Fruit fly (Drosophila melanogaster) whole organism, larva: ENCODE measurements around the gene mgr.

Experiments used
- noc ChIP-seq: fragments of 200-800 bp; sonication (Bioruptor generic); optimal IDR thresholded peaks from 3 replicates; lab custom pipeline; 2019; ENCODE audit warnings: missing biosample characterization, mild to moderate bottlenecking, missing genetic modification characterization, moderate library complexity

The mgr gene

dm6 chr3R:11418568-11418967 lies 8.9 kb upstream of the mgr start, which contains the start of the genes bumpel and CG45676:
TSS of gene bumpel (minus strand) at chr3R:11418668.
TSS of gene CG45676 (plus strand) at chr3R:11418885.
- TF ChIP-seq noc (tag; lab: Kevin White, UChicago): no peak

DNA sequence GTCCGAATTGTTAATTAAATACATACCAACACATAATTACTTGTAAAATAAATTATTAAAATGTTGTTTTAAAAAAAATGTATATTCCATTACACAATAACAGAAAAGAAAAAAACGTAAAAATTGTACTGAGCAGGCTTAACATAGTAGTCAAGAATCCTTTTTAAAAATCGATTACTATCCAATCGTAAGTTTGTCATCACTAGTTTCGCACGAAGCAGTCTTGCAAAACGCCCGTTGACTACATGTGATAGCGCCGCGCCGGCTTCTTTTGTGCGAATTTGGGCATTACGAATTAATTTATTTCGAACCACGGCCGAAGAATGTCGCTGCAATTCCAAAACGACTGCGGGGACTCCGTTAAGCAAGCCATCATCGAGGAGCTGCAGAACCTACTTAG lies 2.7 kb upstream of the mgr start, which contains the start of gene Ipo9:
Gene Ipo9, plus strand, starts transcription at position 152 of the 400 bp plus-strand sequence.
- TF ChIP-seq noc (tag; lab: Kevin White, UChicago): no peak

dm6 chr3R:11407733-11408134 lies 1.9 kb downstream of the mgr start, which contains the start of gene mRpL40:
TSS of gene mRpL40 (plus strand) at chr3R:11407918.
- TF ChIP-seq noc (tag; lab: Kevin White, UChicago): no peak

dm6 chr3R:11402894-11403293 lies 6.8 kb downstream of the mgr start:
- TF ChIP-seq noc (tag; lab: Kevin White, UChicago): no peak

DNA sequence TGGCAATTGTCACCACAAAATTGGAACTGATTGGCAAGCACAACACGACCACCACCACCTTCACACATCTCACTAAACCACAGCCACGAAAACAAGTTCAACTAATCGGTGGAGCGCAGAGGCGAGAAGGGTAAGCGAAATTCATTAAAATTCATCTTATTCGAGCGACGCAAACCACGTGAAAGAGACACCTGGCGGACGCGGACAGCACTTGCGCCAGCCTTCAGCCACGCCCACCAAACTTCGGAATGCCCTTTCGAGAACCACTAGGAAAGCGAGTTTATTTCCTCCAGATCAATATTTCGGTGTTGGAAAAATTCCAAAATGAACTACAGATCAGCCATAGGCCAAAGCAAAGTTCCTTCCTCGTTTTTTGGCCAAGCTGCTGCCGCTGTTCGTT lies 14.1 kb downstream of the mgr start:
- TF ChIP-seq noc (tag; lab: Kevin White, UChicago): no peak

- TF ChIP-seq noc (tag; lab: Kevin White, UChicago): no peak
Measured at dm6 chr3R:11393896-11394295, 15.8 kb downstream of the mgr start.

DNA sequence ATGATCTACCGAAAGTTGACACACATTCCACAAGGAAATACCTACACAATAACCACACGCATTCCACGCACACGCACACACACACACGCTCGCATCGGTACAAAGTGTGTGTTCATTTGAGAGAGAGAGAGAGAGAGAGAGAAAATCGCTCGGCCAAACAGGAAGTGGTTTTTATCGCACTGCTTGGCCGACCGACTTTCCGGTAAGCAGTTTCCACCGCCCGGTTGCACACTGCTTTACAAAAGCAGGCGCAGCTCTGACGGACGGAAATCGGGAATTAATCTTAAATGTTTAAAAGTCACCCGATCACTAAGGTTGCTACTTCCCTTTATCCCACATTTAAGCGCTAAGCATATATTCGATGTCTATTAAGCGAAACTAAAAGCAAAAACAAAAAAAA lies 16.9 kb downstream of the mgr start:
- TF ChIP-seq noc (tag; lab: Kevin White, UChicago): no peak

- no peak for TF ChIP-seq noc (tag; lab: Kevin White, UChicago)
Measured at dm6 chr3R:11378564-11379112, 31.0 kb downstream of the mgr start.

- TF ChIP-seq noc (tag; lab: Kevin White, UChicago): no peak
Measured at dm6 chr3R:11375142-11375541, 34.5 kb downstream of the mgr start.

dm6 chr3R:11372053-11373016 lies 37.3 kb downstream of the mgr start:
- no peak for TF ChIP-seq noc (tag; lab: Kevin White, UChicago)

DNA sequence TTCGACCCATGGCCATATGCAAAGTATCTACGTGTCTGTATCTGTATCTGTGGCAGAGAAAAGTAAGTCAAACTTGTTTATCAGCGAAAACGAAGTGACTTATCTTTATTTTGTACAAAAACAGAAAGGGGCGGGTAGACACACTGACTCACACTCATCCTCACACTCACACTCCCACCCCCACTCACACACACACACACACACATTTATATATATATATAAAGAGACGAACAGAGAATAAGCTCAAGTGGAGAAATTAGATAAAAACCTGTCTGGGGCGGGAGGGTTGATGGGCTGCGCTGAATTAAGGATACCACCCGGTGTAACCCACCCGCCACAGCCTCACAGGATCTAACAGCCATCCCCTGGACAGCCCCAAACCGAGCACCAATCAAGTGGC lies 38.9 kb downstream of the mgr start:
- TF ChIP-seq noc (tag; lab: Kevin White, UChicago): no peak

DNA sequence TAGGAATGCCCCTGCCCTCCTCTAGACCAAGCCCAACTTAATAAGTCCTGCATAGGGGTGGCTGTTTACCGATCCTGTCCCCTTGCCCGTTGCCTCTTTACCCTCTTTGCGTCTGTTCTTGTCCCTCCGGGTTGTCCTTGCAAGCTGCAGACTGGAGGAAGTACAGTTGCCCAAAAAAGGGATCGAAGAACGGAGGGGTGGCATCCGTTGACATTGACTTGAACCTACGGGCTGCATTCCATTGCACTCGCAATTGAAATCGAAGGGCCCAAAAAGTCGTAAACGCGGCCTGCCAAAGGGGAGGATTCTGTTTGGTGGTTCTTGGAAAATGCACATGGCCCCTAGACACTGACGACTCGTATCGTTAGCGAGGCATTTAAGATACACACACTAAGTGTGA lies 39.3 kb downstream of the mgr start:
- no peak for TF ChIP-seq noc (tag; lab: Kevin White, UChicago)

dm6 chr3R:11368766-11369165 lies 40.9 kb downstream of the mgr start:
- no peak for TF ChIP-seq noc (tag; lab: Kevin White, UChicago)

DNA sequence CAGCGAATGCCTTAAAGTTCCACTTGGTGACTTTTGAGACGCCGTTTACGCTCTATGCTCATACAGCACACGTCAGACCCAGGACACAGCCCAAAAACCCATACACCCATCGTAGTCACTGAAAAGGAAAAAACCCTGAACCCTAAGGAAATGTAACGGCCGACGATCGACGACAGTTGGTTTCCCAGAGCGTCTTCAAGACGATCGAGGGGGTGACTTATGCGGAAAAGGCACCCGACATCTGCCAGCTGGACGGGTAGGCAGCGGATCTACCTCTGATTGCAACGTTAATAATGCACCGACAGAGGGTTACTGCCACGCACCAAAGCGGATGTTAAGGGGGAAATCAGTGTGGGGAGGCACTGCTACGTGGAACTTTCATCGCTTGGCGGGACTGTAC lies 43.4 kb downstream of the mgr start:
- no peak for TF ChIP-seq noc (tag; lab: Kevin White, UChicago)

- no peak for TF ChIP-seq noc (tag; lab: Kevin White, UChicago)
Measured at dm6 chr3R:11363577-11363976, 46.1 kb downstream of the mgr start.

DNA sequence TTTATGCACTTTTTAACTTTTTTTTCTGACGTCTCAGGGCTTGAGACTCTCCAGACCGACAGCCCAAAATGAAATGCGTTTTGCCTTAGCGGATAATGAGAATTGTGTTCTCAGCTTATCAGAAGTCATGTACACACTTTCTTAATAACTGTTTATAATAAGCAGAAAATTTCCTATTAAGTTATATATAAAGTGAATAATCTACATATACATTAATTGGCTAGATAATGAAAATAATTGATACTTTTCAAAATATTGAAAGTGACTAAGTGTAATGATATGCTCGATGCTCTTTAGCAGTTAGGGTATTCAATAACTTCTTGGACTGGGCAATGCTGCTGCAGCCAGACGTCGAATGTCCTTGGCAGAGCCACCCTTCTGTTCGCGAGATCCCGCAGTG lies 47.8 kb downstream of the mgr start:
- TF ChIP-seq noc (tag; lab: Kevin White, UChicago): no peak
